Worm (Caenorhabditis elegans): ENCODE results near the gene F21D12.2.

Gene F21D12.2

ce11 chrII:7279808-7280207 is 37.8 kb upstream of the F21D12.2 start:
- TF ChIP-seq nhr-43 (tag; optimal IDR thresholded peaks at IDR 0.05; ENCODE audit: poor library complexity, severe bottlenecking) = peak; percentile 35
- no peak for TF ChIP-seq pha-4 (tag; optimal IDR thresholded peaks at IDR 0.05)
- TF ChIP-seq nhr-28 (tag; optimal IDR thresholded peaks at IDR 0.05) = no peak
- peak; percentile 23 for TF ChIP-seq nhr-23 (tag; optimal IDR thresholded peaks at IDR 0.05)

ce11 chrII:7280584-7280983 is 37.0 kb upstream of the F21D12.2 start:
- TF ChIP-seq fos-1 (tag; optimal IDR thresholded peaks at IDR 0.05) (peak; percentile 20), pha-4 (tag; optimal IDR thresholded peaks at IDR 0.05) (no peak), elt-2 (tag; optimal IDR thresholded peaks at IDR 0.05) (peak; percentile 4)

- peak; percentile 67 for TF ChIP-seq pha-4 (tag; optimal IDR thresholded peaks at IDR 0.05)
- TF ChIP-seq nhr-28 (tag; optimal IDR thresholded peaks at IDR 0.05) = no peak
Observed at ce11 chrII:7283063-7283462, 34.5 kb upstream of the F21D12.2 start.

- TF ChIP-seq nhr-43 (tag; optimal IDR thresholded peaks at IDR 0.05; ENCODE audit: poor library complexity, severe bottlenecking) (peak; percentile 6), nhr-77 (tag; optimal IDR thresholded peaks at IDR 0.05) (no peak), ama-1 (optimal IDR thresholded peaks at IDR 0.05) (no peak), elt-2 (tag; optimal IDR thresholded peaks at IDR 0.05) (peak; percentile 49)
Observed at ce11 chrII:7287140-7287539, 30.4 kb upstream of the F21D12.2 start.

ce11 chrII:7287709-7288108 is 29.9 kb upstream of the F21D12.2 start:
- TF ChIP-seq elt-2 (tag; optimal IDR thresholded peaks at IDR 0.05) (peak; percentile 41), nhr-43 (tag; optimal IDR thresholded peaks at IDR 0.05; ENCODE audit: poor library complexity, severe bottlenecking) (peak; percentile 75), nhr-25 (tag; optimal IDR thresholded peaks at IDR 0.05) (peak; percentile 68), nhr-28 (tag; optimal IDR thresholded peaks at IDR 0.05) (no peak), mdl-1 (tag; optimal IDR thresholded peaks at IDR 0.05) (no peak), pha-4 (tag; optimal IDR thresholded peaks at IDR 0.05) (peak; percentile 6), nhr-23 (tag; optimal IDR thresholded peaks at IDR 0.05) (peak; percentile 96), unc-62 (GFP tag; optimal IDR thresholded peaks at IDR 0.05) (peak; percentile 64), elt-3 (tag; optimal IDR thresholded peaks at IDR 0.05) (peak; percentile 49 to 57 (median 50)), lsy-12 (tag; optimal IDR thresholded peaks at IDR 0.05) (peak; percentile 37), snpc-4 (tag; optimal IDR thresholded peaks at IDR 0.05) (no peak)

- TF ChIP-seq nhr-76 (tag; optimal IDR thresholded peaks at IDR 0.05) = no peak
- peak; percentile 92 for TF ChIP-seq pqm-1 (tag; optimal IDR thresholded peaks at IDR 0.05)
- TF ChIP-seq elt-2 (tag; optimal IDR thresholded peaks at IDR 0.05) = peak; percentile 85
Observed at ce11 chrII:7289923-7290476, 27.6 kb upstream of the F21D12.2 start, which contains the start of gene C30G12.2. Gene C30G12.2 (plus strand): TSS chrII:7290426.

- TF ChIP-seq sea-2 (GFP tag; optimal IDR thresholded peaks at IDR 0.05) = no peak
- no peak for TF ChIP-seq elt-1 (tag; optimal IDR thresholded peaks at IDR 0.05)
- no peak for TF ChIP-seq tbx-2 (tag; optimal IDR thresholded peaks at IDR 0.05)
- TF ChIP-seq lsy-12 (tag; optimal IDR thresholded peaks at IDR 0.05) = no peak
- TF ChIP-seq ZK546.5 (tag; optimal IDR thresholded peaks at IDR 0.05) = no peak
- no peak for TF ChIP-seq snpc-4 (tag; optimal IDR thresholded peaks at IDR 0.05)
- TF ChIP-seq ztf-4 (tag; optimal IDR thresholded peaks at IDR 0.05) = no peak
- TF ChIP-seq lin-39 (tag; optimal IDR thresholded peaks at IDR 0.05) = no peak
- no peak for TF ChIP-seq ceh-28 (tag; optimal IDR thresholded peaks at IDR 0.05)
- no peak for TF ChIP-seq nhr-28 (tag; optimal IDR thresholded peaks at IDR 0.05)
- TF ChIP-seq elt-3 (tag; optimal IDR thresholded peaks at IDR 0.05) = no peak
- TF ChIP-seq mdl-1 (tag; optimal IDR thresholded peaks at IDR 0.05) = no peak
- no peak for TF ChIP-seq fkh-10 (GFP tag; optimal IDR thresholded peaks at IDR 0.05)
- TF ChIP-seq ztf-11 (tag; optimal IDR thresholded peaks at IDR 0.05) = no peak
- no peak for TF ChIP-seq skn-1 (tag; optimal IDR thresholded peaks at IDR 0.05)
- TF ChIP-seq ama-1 (optimal IDR thresholded peaks at IDR 0.05) = no peak
- no peak for TF ChIP-seq eor-1 (tag; optimal IDR thresholded peaks at IDR 0.05)
- TF ChIP-seq pqm-1 (tag; optimal IDR thresholded peaks at IDR 0.05) = no peak
- TF ChIP-seq daf-12 (tag; optimal IDR thresholded peaks at IDR 0.05) = no peak
Observed at ce11 chrII:7295917-7296316, 21.7 kb upstream of the F21D12.2 start, which contains the start of gene C30G12.6. Gene C30G12.6 (minus strand): TSS chrII:7296017.

Data from whole organism, L3 larva.